Worm (Caenorhabditis elegans) whole organism, L1 larva: ENCODE results near the gene ins-35.
A peak's percentile ranks its signal among the peaks of the same experiment; 100 is the strongest.

Experiments
- C16A3.4 ChIP-seq: fragments of 150-350 bp; optimal IDR thresholded peaks from 2 replicates; lab custom pipeline; 2014; ENCODE audit warnings: missing biosample characterization, missing genetic modification characterization
- C34B4.2 ChIP-seq: sonication (generic microtip); optimal IDR thresholded peaks from 2 replicates; lab custom pipeline; 2017; ENCODE audit warnings: mild to moderate bottlenecking, missing genetic modification characterization, missing compliant biosample characterization
- F16B12.6 ChIP-seq: fragments of 150-350 bp; optimal IDR thresholded peaks from 2 replicates; lab custom pipeline; 2014; ENCODE audit warnings: missing biosample characterization, missing genetic modification characterization
- alr-1 ChIP-seq: fragments of 200-800 bp; sonication (Bioruptor generic); optimal IDR thresholded peaks from 2 replicates; lab custom pipeline; 2018; ENCODE audit warnings: borderline replicate concordance, mild to moderate bottlenecking, missing genetic modification characterization, missing compliant biosample characterization
- ceh-63 ChIP-seq: fragments of 200-800 bp; sonication (Bioruptor generic); optimal IDR thresholded peaks from 2 replicates; lab custom pipeline; 2018; ENCODE audit warnings: mild to moderate bottlenecking, missing genetic modification characterization, missing compliant biosample characterization
- ceh-8 ChIP-seq: fragments of 200-800 bp; sonication (Bioruptor generic); optimal IDR thresholded peaks from 2 replicates; lab custom pipeline; 2018; ENCODE audit warnings: mild to moderate bottlenecking, missing genetic modification characterization, moderate library complexity, missing compliant biosample characterization
- ceh-82 ChIP-seq, 3 experiments: fragments of 150-350 bp in 1 of 3; sonication (generic microtip) in 2 of 3; optimal IDR thresholded peaks; 2 replicates each; lab custom pipeline; 2014 to 2017; ENCODE audit warnings: missing biosample characterization in 3 of 3, missing genetic modification characterization in 3 of 3
- ceh-88 ChIP-seq: fragments of 200-800 bp; sonication (Bioruptor generic); IDR thresholded peaks from 2 replicates; pipeline ENCODE4 v1.3.6; 2022; ENCODE audit warnings: missing genetic modification characterization, missing compliant biosample characterization
- ceh-90 ChIP-seq: sonication (generic microtip); optimal IDR thresholded peaks from 2 replicates; lab custom pipeline; 2016; ENCODE audit warnings: missing genetic modification characterization, missing compliant biosample characterization
- ces-1 ChIP-seq: fragments of 150-350 bp; optimal IDR thresholded peaks from 2 replicates; lab custom pipeline; 2014; ENCODE audit warnings: missing biosample characterization, missing genetic modification reagents, missing genetic modification characterization
- efl-1 ChIP-seq, 4 experiments: fragments of 150-350 bp; optimal IDR thresholded peaks in 3 of 4; peaks in 1 of 4; 1 replicate in 1 of 4; 2 replicates in 3 of 4; lab custom pipeline; 2014; ENCODE audit warnings: missing biosample characterization in 2 of 4, missing genetic modification characterization in 2 of 4, missing genetic modification reagents in 2 of 4
- efl-3 ChIP-seq: fragments of 200-800 bp; sonication (Bioruptor generic); optimal IDR thresholded peaks from 2 replicates; lab custom pipeline; 2018; ENCODE audit warnings: mild to moderate bottlenecking, missing genetic modification characterization, missing compliant biosample characterization
- fkh-10 ChIP-seq: sonication (generic microtip); optimal IDR thresholded peaks from 2 replicates; lab custom pipeline; 2017; ENCODE audit warnings: missing biosample characterization, missing genetic modification reagents, missing genetic modification characterization
- fos-1 ChIP-seq: fragments of 150-350 bp; optimal IDR thresholded peaks from 2 replicates; lab custom pipeline; 2014; ENCODE audit warnings: missing biosample characterization, missing genetic modification characterization
- grh-1 ChIP-seq: fragments of 200-800 bp; sonication (Bioruptor generic); IDR thresholded peaks from 2 replicates; pipeline ENCODE4 v1.3.6; 2022; ENCODE audit warnings: missing genetic modification reagents, missing genetic modification characterization, missing compliant biosample characterization
- irx-1 ChIP-seq: sonication (generic microtip); optimal IDR thresholded peaks from 2 replicates; lab custom pipeline; 2016; ENCODE audit warnings: missing genetic modification characterization, missing compliant biosample characterization
- lin-15B ChIP-seq: fragments of 150-350 bp; sonication (generic microtip); optimal IDR thresholded peaks from 3 replicates; lab custom pipeline; 2014; ENCODE audit warnings: missing biosample characterization, missing genetic modification characterization
- lin-35 ChIP-seq, 2 experiments: fragments of 150-350 bp; optimal IDR thresholded peaks; 2 replicates each; lab custom pipeline; 2014; ENCODE audit warnings: missing biosample characterization in 2 of 2, missing genetic modification characterization in 2 of 2, missing genetic modification reagents in 2 of 2
- lin-39 ChIP-seq: fragments of 150-350 bp; optimal IDR thresholded peaks from 2 replicates; lab custom pipeline; 2014; ENCODE audit warnings: missing biosample characterization, missing genetic modification reagents, missing genetic modification characterization
- mab-9 ChIP-seq: fragments of 200-800 bp; sonication (Bioruptor generic); IDR thresholded peaks from 2 replicates; pipeline ENCODE4 v1.3.6; 2022; ENCODE audit warnings: missing genetic modification reagents, missing genetic modification characterization, missing compliant biosample characterization
- mep-1 ChIP-seq: fragments of 150-350 bp; optimal IDR thresholded peaks from 2 replicates; lab custom pipeline; 2014; ENCODE audit warnings: missing biosample characterization, missing genetic modification characterization
- nhr-11 ChIP-seq: fragments of 150-350 bp; optimal IDR thresholded peaks from 2 replicates; lab custom pipeline; 2014; ENCODE audit warnings: missing biosample characterization, missing genetic modification characterization
- nhr-12 ChIP-seq: sonication (generic microtip); optimal IDR thresholded peaks from 2 replicates; lab custom pipeline; 2017; ENCODE audit warnings: missing biosample characterization, missing genetic modification characterization
- nhr-20 ChIP-seq: sonication (generic microtip); optimal IDR thresholded peaks from 2 replicates; lab custom pipeline; 2016; ENCODE audit warnings: mild to moderate bottlenecking, missing genetic modification characterization, missing compliant biosample characterization
- nhr-237 ChIP-seq: fragments of 150-350 bp; optimal IDR thresholded peaks from 2 replicates; lab custom pipeline; 2014; ENCODE audit warnings: missing biosample characterization, missing genetic modification characterization
- nhr-85 ChIP-seq: sonication (generic microtip); peaks from one replicate; lab custom pipeline; 2016; ENCODE audit warnings: missing genetic modification characterization, inconsistent platforms, missing compliant biosample characterization
- pax-3 ChIP-seq: fragments of 200-800 bp; sonication (Bioruptor generic); optimal IDR thresholded peaks from 2 replicates; lab custom pipeline; 2018; ENCODE audit warnings: mild to moderate bottlenecking, missing genetic modification characterization, moderate library complexity, missing compliant biosample characterization
- pqm-1 ChIP-seq: sonication (generic microtip); optimal IDR thresholded peaks from 3 replicates; lab custom pipeline; 2017; ENCODE audit warnings: missing biosample characterization, missing genetic modification characterization
- skn-1 ChIP-seq: fragments of 150-350 bp; optimal IDR thresholded peaks from 2 replicates; lab custom pipeline; 2014; ENCODE audit warnings: missing biosample characterization, missing genetic modification characterization
- snpc-4 ChIP-seq: fragments of 150-350 bp; optimal IDR thresholded peaks from 2 replicates; lab custom pipeline; 2014; ENCODE audit warnings: missing biosample characterization, missing genetic modification characterization
- sox-4 ChIP-seq: sonication (generic microtip); optimal IDR thresholded peaks from 2 replicates; lab custom pipeline; 2016; ENCODE audit warnings: missing genetic modification characterization, missing compliant biosample characterization
- sptf-1 ChIP-seq: fragments of 150-350 bp; optimal IDR thresholded peaks from 2 replicates; lab custom pipeline; 2014; ENCODE audit warnings: missing biosample characterization, missing genetic modification characterization
- unc-30 ChIP-seq: sonication (generic microtip); optimal IDR thresholded peaks from 2 replicates; lab custom pipeline; 2017; ENCODE audit warnings: missing biosample characterization, missing genetic modification characterization
- unc-62 ChIP-seq: fragments of 150-350 bp; optimal IDR thresholded peaks from 2 replicates; lab custom pipeline; 2014; ENCODE audit warnings: missing biosample characterization, missing genetic modification reagents, missing genetic modification characterization
- zag-1 ChIP-seq: fragments of 150-350 bp; optimal IDR thresholded peaks from 2 replicates; lab custom pipeline; 2014; ENCODE audit warnings: missing biosample characterization, missing genetic modification characterization
- zip-4 ChIP-seq: fragments of 200-800 bp; sonication (Bioruptor generic); optimal IDR thresholded peaks from 2 replicates; lab custom pipeline; 2018; ENCODE audit warnings: mild to moderate bottlenecking, missing genetic modification characterization, moderate library complexity, missing compliant biosample characterization
- ztf-11 ChIP-seq, 2 experiments: sonication (generic microtip); optimal IDR thresholded peaks; 2 replicates each; lab custom pipeline; 2016 to 2017; ENCODE audit warnings: missing genetic modification characterization in 2 of 2, missing biosample characterization in 1 of 2, missing compliant biosample characterization in 1 of 2
- ztf-4 ChIP-seq: fragments of 150-350 bp; optimal IDR thresholded peaks from 2 replicates; lab custom pipeline; 2014; ENCODE audit warnings: missing biosample characterization, missing genetic modification characterization

ins-35 gene

ce11 chrV:20375236-20375635 is at the start of gene ins-35:
ins-35 (plus strand) TSS chrV:20375536.
- TF ChIP-seq grh-1 (GFP tag; lab: Robert Waterston, UW) (no peak), zag-1 (tag; lab: Kevin White, UChicago) (no peak), ceh-90 (no peak), alr-1 (tag; lab: Kevin White, UChicago) (no peak)

DNA sequence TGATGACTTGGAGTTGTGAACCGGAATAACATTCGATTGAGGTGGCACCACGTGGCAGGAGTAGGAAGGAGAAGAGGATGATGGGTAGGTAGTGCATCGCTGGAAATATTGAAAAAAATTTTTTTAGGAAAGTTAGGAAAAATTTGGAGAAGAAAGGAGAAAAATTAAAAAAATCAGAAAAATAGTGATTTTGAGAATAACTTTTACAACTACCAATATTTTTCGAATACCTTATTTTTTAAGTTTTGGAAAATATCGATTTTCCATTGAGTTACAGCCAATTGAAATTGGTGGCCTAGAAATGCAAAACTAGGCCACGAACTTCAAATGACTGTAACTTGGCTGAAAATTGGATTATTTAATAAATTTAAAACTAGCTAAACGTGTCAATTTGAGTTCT is 40.1 kb upstream of the ins-35 start, which contains the start of gene Y38H6A.5:
TSS of gene Y38H6A.5 (minus strand) at position 101 of the 400 bp plus-strand sequence.
- TF ChIP-seq mab-9 (no peak), nhr-85 (tag; lab: Kevin White, UChicago) (peak; percentile 17)
- TF ChIP-seq, all 84 proteins: peak for 1

- no peak for TF ChIP-seq C16A3.4 (tag; lab: Kevin White, UChicago)
- no peak for TF ChIP-seq efl-3 (GFP tag; lab: Kevin White, UChicago)
- no peak for TF ChIP-seq nhr-12 (tag; lab: Kevin White, UChicago)
- no peak for TF ChIP-seq lin-39 (tag; lab: Kevin White, UChicago)
- no peak for TF ChIP-seq irx-1
- no peak for TF ChIP-seq sox-4 (tag; lab: Kevin White, UChicago)
- TF ChIP-seq grh-1 (GFP tag; lab: Robert Waterston, UW), result no peak
- no peak for TF ChIP-seq ces-1 (GFP tag; lab: Kevin White, UChicago)
- TF ChIP-seq ceh-63 (GFP tag; lab: Kevin White, UChicago), result no peak
- no peak for TF ChIP-seq nhr-237 (tag; lab: Kevin White, UChicago)
- no peak for TF ChIP-seq skn-1 (tag; lab: Kevin White, UChicago)
- no peak for TF ChIP-seq mep-1 (tag; lab: Kevin White, UChicago)
- no peak for TF ChIP-seq ceh-82 (tag; optimal IDR thresholded peaks at IDR 0.05; lab: Kevin White, UChicago)
- no peak for TF ChIP-seq lin-15B (tag; lab: Kevin White, UChicago)
- TF ChIP-seq fkh-10 (GFP tag; lab: Kevin White, UChicago), result no peak
- TF ChIP-seq ztf-11 (tag; optimal IDR thresholded peaks at IDR 0.05; lab: Kevin White, UChicago), result no peak
- TF ChIP-seq, all 84 proteins: peak for 0
Observed at ce11 chrV:20338020-20338419, 37.3 kb upstream of the ins-35 start.

ce11 chrV:20338870-20339269 is 36.5 kb upstream of the ins-35 start:
- no peak for TF ChIP-seq nhr-11 (tag; lab: Kevin White, UChicago)
- TF ChIP-seq nhr-12 (tag; lab: Kevin White, UChicago), result no peak
- no peak for TF ChIP-seq pqm-1 (tag; lab: Kevin White, UChicago)
- TF ChIP-seq unc-30 (tag; lab: Kevin White, UChicago), result no peak
- TF ChIP-seq ztf-4 (tag; lab: Kevin White, UChicago), result no peak
- no peak for TF ChIP-seq F16B12.6 (tag; lab: Kevin White, UChicago)
- peak; percentile 23 for TF ChIP-seq irx-1
- no peak for TF ChIP-seq ceh-90
- TF ChIP-seq fkh-10 (GFP tag; lab: Kevin White, UChicago), result peak; percentile 44
- no peak for TF ChIP-seq ceh-8

DNA sequence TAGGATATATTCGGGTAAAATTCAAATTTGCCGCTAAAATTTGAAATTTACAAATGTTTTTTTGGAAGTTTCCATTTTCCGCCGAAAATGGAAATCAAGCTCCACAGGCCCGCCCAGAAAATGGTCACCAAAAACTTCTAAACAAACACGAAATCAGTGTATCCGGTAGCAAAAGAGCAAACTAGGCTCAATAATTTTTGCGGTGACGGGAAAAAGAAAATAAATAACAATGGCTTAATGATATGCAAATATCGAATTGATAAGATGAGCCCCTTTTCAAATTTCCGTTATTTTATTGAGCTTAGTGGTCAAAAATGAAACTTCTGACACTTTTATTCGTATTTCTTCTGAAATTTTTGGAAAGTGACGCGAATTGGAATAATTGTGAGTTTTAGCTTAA is 30.4 kb upstream of the ins-35 start, which contains the start of gene Y38H6A.3:
TSS of gene Y38H6A.3 (plus strand) at position 301 of the 400 bp plus-strand sequence.
- TF ChIP-seq mab-9 (no peak), fos-1 (no peak), sptf-1 (no peak), snpc-4 (tag; lab: Kevin White, UChicago) (no peak), ceh-88 (GFP tag; lab: Robert Waterston, UW) (no peak), nhr-20 (no peak), pax-3 (tag; lab: Kevin White, UChicago) (no peak), efl-1 (optimal IDR thresholded peaks at IDR 0.05; lab: Kevin White, UChicago) (no peak), efl-1 (GFP tag; optimal IDR thresholded peaks at IDR 0.05 in 1 of 2; lab: Kevin White, UChicago) (no peak), nhr-237 (tag; lab: Kevin White, UChicago) (no peak), lin-35 (GFP tag; optimal IDR thresholded peaks at IDR 0.05; lab: Kevin White, UChicago) (no peak), skn-1 (tag; lab: Kevin White, UChicago) (no peak), unc-62 (GFP tag; lab: Kevin White, UChicago) (no peak), C34B4.2 (tag; lab: Kevin White, UChicago) (no peak), zip-4 (GFP tag; lab: Kevin White, UChicago) (no peak), lin-15B (tag; lab: Kevin White, UChicago) (no peak)
